Fruit fly (Drosophila melanogaster) whole organism, embryonic: ENCODE results near the gene Sc2.

Source experiments
- Atf6 ChIP-seq: fragments of 200-800 bp; sonication (Bioruptor generic); IDR thresholded peaks from 2 replicates; pipeline ENCODE4 v1.3.6; 2022; ENCODE audit warnings: missing biosample characterization, missing genetic modification characterization
- BEAF-32 ChIP-seq: fragments of 200-800 bp; sonication (Bioruptor generic); optimal IDR thresholded peaks from 3 replicates; lab custom pipeline; 2017; ENCODE audit warnings: missing biosample characterization, missing genetic modification characterization, mild to moderate bottlenecking, moderate library complexity, missing genetic modification reagents
- CG10565 ChIP-seq: fragments of 200-800 bp; sonication (Bioruptor generic); optimal IDR thresholded peaks from 3 replicates; lab custom pipeline; 2016; ENCODE audit warnings: missing biosample characterization, mild to moderate bottlenecking, missing genetic modification characterization
- CG11093 ChIP-seq: fragments of 200-800 bp; sonication (Bioruptor generic); IDR thresholded peaks from 3 replicates; pipeline ENCODE4 v1.3.6; 2022; ENCODE audit warnings: missing biosample characterization, missing genetic modification characterization
- CG11247 ChIP-seq: fragments of 200-800 bp; sonication (Bioruptor generic); IDR thresholded peaks from 2 replicates; pipeline ENCODE4 v1.3.6; 2022; ENCODE audit warnings: missing biosample characterization, missing genetic modification characterization
- CG11398 ChIP-seq: fragments of 200-800 bp; sonication (Bioruptor generic); optimal IDR thresholded peaks from 2 replicates; lab custom pipeline; 2016; ENCODE audit warnings: missing biosample characterization, missing genetic modification characterization
- CG11504 ChIP-seq: fragments of 200-800 bp; sonication (Bioruptor generic); optimal IDR thresholded peaks from 3 replicates; lab custom pipeline; 2019; ENCODE audit warnings: missing biosample characterization, mild to moderate bottlenecking, missing genetic modification characterization, moderate library complexity
- CG12299 ChIP-seq: fragments of 200-800 bp; sonication (Bioruptor generic); optimal IDR thresholded peaks from 2 replicates; lab custom pipeline; 2018; ENCODE audit warnings: missing biosample characterization, mild to moderate bottlenecking, missing genetic modification characterization
- CG15514 ChIP-seq: fragments of 200-800 bp; sonication (Bioruptor generic); optimal IDR thresholded peaks from 3 replicates; lab custom pipeline; 2017; ENCODE audit warnings: missing biosample characterization, missing genetic modification characterization, mild to moderate bottlenecking, moderate library complexity, missing genetic modification reagents
- CG1603 ChIP-seq: fragments of 200-800 bp; sonication (Bioruptor generic); optimal IDR thresholded peaks from 2 replicates; lab custom pipeline; 2019; ENCODE audit warnings: missing biosample characterization, mild to moderate bottlenecking, missing genetic modification characterization, moderate library complexity
- CG16815 ChIP-seq: fragments of 200-800 bp; sonication (Bioruptor generic); optimal IDR thresholded peaks from 3 replicates; lab custom pipeline; 2017; ENCODE audit warnings: missing biosample characterization, mild to moderate bottlenecking, missing genetic modification characterization
- CG17385 ChIP-seq: fragments of 200-800 bp; sonication (Bioruptor generic); optimal IDR thresholded peaks from 3 replicates; lab custom pipeline; 2018; ENCODE audit warnings: missing biosample characterization, mild to moderate bottlenecking, missing genetic modification characterization
- CG18262 ChIP-seq: fragments of 200-800 bp; optimal IDR thresholded peaks from 3 replicates; lab custom pipeline; 2019; ENCODE audit warnings: missing biosample characterization, mild to moderate bottlenecking, missing genetic modification characterization, moderate library complexity
- CG2678 ChIP-seq: fragments of 200-800 bp; sonication (Bioruptor generic); optimal IDR thresholded peaks from 3 replicates; lab custom pipeline; 2019; ENCODE audit warnings: missing biosample characterization, mild to moderate bottlenecking, missing genetic modification characterization, moderate library complexity
- CG3065 ChIP-seq: fragments of 200-800 bp; sonication (Bioruptor generic); optimal IDR thresholded peaks from 2 replicates; lab custom pipeline; 2016; ENCODE audit warnings: missing biosample characterization, missing genetic modification characterization
- CG32532 ChIP-seq: fragments of 200-800 bp; sonication (Bioruptor generic); IDR thresholded peaks from 2 replicates; pipeline ENCODE4 v1.3.6; 2022; ENCODE audit warnings: missing biosample characterization, missing genetic modification characterization
- CG4707 ChIP-seq: fragments of 200-800 bp; sonication (Bioruptor generic); optimal IDR thresholded peaks from 2 replicates; lab custom pipeline; 2018; ENCODE audit warnings: missing biosample characterization, mild to moderate bottlenecking, missing genetic modification characterization, moderate library complexity
- CG4820 ChIP-seq: fragments of 200-800 bp; sonication (Bioruptor generic); optimal IDR thresholded peaks from 3 replicates; lab custom pipeline; 2016; ENCODE audit warnings: missing biosample characterization, missing genetic modification characterization
- CG6654 ChIP-seq: fragments of 200-800 bp; sonication (Bioruptor generic); optimal IDR thresholded peaks from 2 replicates; lab custom pipeline; 2017; ENCODE audit warnings: missing biosample characterization, mild to moderate bottlenecking, missing genetic modification characterization
- CG8944 ChIP-seq: fragments of 200-800 bp; sonication (Bioruptor generic); optimal IDR thresholded peaks from 3 replicates; lab custom pipeline; 2016; ENCODE audit warnings: missing biosample characterization, missing genetic modification characterization
- CG9609 ChIP-seq: fragments of 200-800 bp; sonication (Bioruptor generic); optimal IDR thresholded peaks from 3 replicates; lab custom pipeline; 2016; ENCODE audit warnings: missing biosample characterization, missing genetic modification characterization
- Chrac-16 ChIP-seq: fragments of 200-800 bp; sonication (Bioruptor generic); optimal IDR thresholded peaks from 3 replicates; lab custom pipeline; 2016; ENCODE audit warnings: missing biosample characterization, missing genetic modification characterization
- E2f1 ChIP-seq: fragments of 200-800 bp; sonication (Bioruptor generic); IDR thresholded peaks from 2 replicates; pipeline ENCODE4 v1.3.6; 2022; ENCODE audit warnings: missing biosample characterization, missing genetic modification characterization
- H2.0 ChIP-seq: fragments of 200-800 bp; sonication (Bioruptor generic); IDR thresholded peaks from 2 replicates; pipeline ENCODE4 v1.3.6; 2022; ENCODE audit warnings: missing biosample characterization, missing genetic modification characterization
- Hmx ChIP-seq: fragments of 200-800 bp; sonication (Bioruptor generic); optimal IDR thresholded peaks from 2 replicates; lab custom pipeline; 2016; ENCODE audit warnings: missing biosample characterization, missing genetic modification characterization
- Hr39 ChIP-seq: fragments of >200 bp; optimal IDR thresholded peaks from 2 replicates; lab custom pipeline; 2017
- Jarid2 ChIP-seq: fragments of 200-800 bp; sonication (Bioruptor generic); optimal IDR thresholded peaks from 3 replicates; lab custom pipeline; 2017; ENCODE audit warnings: mild to moderate bottlenecking, missing biosample characterization, missing genetic modification reagents, missing genetic modification characterization
- NC2α ChIP-seq: fragments of 200-800 bp; sonication (Bioruptor generic); optimal IDR thresholded peaks from 2 replicates; lab custom pipeline; 2016; ENCODE audit warnings: missing biosample characterization, missing genetic modification characterization
- Nf-YB ChIP-seq: fragments of 200-800 bp; sonication (Bioruptor generic); optimal IDR thresholded peaks from 3 replicates; lab custom pipeline; 2019; ENCODE audit warnings: missing biosample characterization, mild to moderate bottlenecking, missing genetic modification characterization, moderate library complexity
- Opbp ChIP-seq: fragments of 200-800 bp; sonication (Bioruptor generic); IDR thresholded peaks from 3 replicates; pipeline ENCODE4 v1.3.6; 2022; ENCODE audit warnings: missing biosample characterization, missing genetic modification characterization; ENCODE audit not compliant: partially characterized antibody
- Usf ChIP-seq: fragments of 200-800 bp; sonication (Bioruptor generic); optimal IDR thresholded peaks from 2 replicates; lab custom pipeline; 2017; ENCODE audit warnings: missing genotype, missing biosample characterization, missing genetic modification characterization
- ab ChIP-seq: fragments of 200-800 bp; sonication (Bioruptor generic); optimal IDR thresholded peaks from 2 replicates; lab custom pipeline; 2016; ENCODE audit warnings: missing biosample characterization, missing genetic modification characterization
- bowl ChIP-seq: fragments of 200-800 bp; sonication (Bioruptor generic); IDR thresholded peaks from 2 replicates; pipeline ENCODE4 v1.3.6; 2022; ENCODE audit warnings: missing biosample characterization, missing genetic modification characterization
- dati ChIP-seq: fragments of 200-800 bp; sonication (Bioruptor generic); IDR thresholded peaks from 2 replicates; pipeline ENCODE4 v1.3.6; 2022; ENCODE audit warnings: missing biosample characterization, missing genetic modification characterization
- ems ChIP-seq: fragments of 200-800 bp; sonication (Bioruptor generic); optimal IDR thresholded peaks from 3 replicates; lab custom pipeline; 2016; ENCODE audit warnings: missing biosample characterization, missing genetic modification characterization
- fd3F ChIP-seq: fragments of 200-800 bp; sonication (Bioruptor generic); optimal IDR thresholded peaks from 2 replicates; lab custom pipeline; 2018; ENCODE audit warnings: missing biosample characterization, mild to moderate bottlenecking, missing genetic modification characterization, moderate library complexity
- fu2 ChIP-seq: fragments of 200-800 bp; sonication (Bioruptor generic); optimal IDR thresholded peaks from 2 replicates; lab custom pipeline; 2016; ENCODE audit warnings: missing biosample characterization, missing genetic modification characterization
- gfzf ChIP-seq: fragments of 200-800 bp; sonication (Bioruptor generic); optimal IDR thresholded peaks from 2 replicates; lab custom pipeline; 2016; ENCODE audit warnings: missing biosample characterization, mild to moderate bottlenecking, missing genetic modification characterization, moderate library complexity
- grau ChIP-seq: fragments of 200-800 bp; optimal IDR thresholded peaks from 3 replicates; lab custom pipeline; 2019; ENCODE audit warnings: missing biosample characterization, mild to moderate bottlenecking, missing genetic modification characterization, moderate library complexity
- ind ChIP-seq: fragments of 200-800 bp; sonication (Bioruptor generic); optimal IDR thresholded peaks from 3 replicates; lab custom pipeline; 2016; ENCODE audit warnings: missing biosample characterization, missing genetic modification characterization
- klu ChIP-seq: fragments of 200-800 bp; sonication (Bioruptor generic); IDR thresholded peaks from 2 replicates; pipeline ENCODE4 v1.3.6; 2022; ENCODE audit warnings: missing biosample characterization, missing genetic modification characterization
- onecut ChIP-seq: fragments of 200-800 bp; sonication (Bioruptor generic); IDR thresholded peaks from 2 replicates; pipeline ENCODE4 v1.3.6; 2022; ENCODE audit warnings: missing biosample characterization, missing genetic modification characterization
- otp ChIP-seq: fragments of 200-800 bp; sonication (Bioruptor generic); IDR thresholded peaks from 3 replicates; pipeline ENCODE4, ENCODE4 v1.3.6; 2022; ENCODE audit warnings: missing biosample characterization, missing genetic modification characterization
- pfk ChIP-seq: fragments of 200-800 bp; sonication (Bioruptor generic); optimal IDR thresholded peaks from 2 replicates; lab custom pipeline; 2018; ENCODE audit warnings: missing biosample characterization, mild to moderate bottlenecking, missing genetic modification characterization, moderate library complexity
- prd ChIP-seq, 3 experiments: fragments of >200 bp in 2 of 3; fragments of 200-800 bp in 1 of 3; sonication (Bioruptor generic) in 1 of 3; optimal IDR thresholded peaks in 2 of 3; IDR thresholded peaks in 1 of 3; 2 replicates in 2 of 3; 3 replicates in 1 of 3; pipeline versions ENCODE4 v1.3.6 to Lab custom; 2017 to 2022; ENCODE audit warnings: missing biosample characterization in 1 of 3, missing genetic modification characterization in 1 of 3
- sim ChIP-seq: fragments of 200-800 bp; sonication (Bioruptor generic); IDR thresholded peaks from 2 replicates; pipeline ENCODE4 v1.3.6; 2022; ENCODE audit warnings: missing biosample characterization, missing genetic modification characterization
- slou ChIP-seq: fragments of 200-800 bp; sonication (Bioruptor generic); optimal IDR thresholded peaks from 3 replicates; lab custom pipeline; 2016; ENCODE audit warnings: missing biosample characterization, missing genetic modification characterization
- tap ChIP-seq: fragments of 200-800 bp; optimal IDR thresholded peaks from 3 replicates; lab custom pipeline; 2019; ENCODE audit warnings: missing biosample characterization, mild to moderate bottlenecking, missing genetic modification characterization, moderate library complexity
- tna ChIP-seq: fragments of 200-800 bp; sonication (Bioruptor generic); IDR thresholded peaks from 2 replicates; pipeline ENCODE4 v1.3.6; 2022; ENCODE audit warnings: missing biosample characterization, missing genetic modification characterization; ENCODE audit not compliant: partially characterized antibody
- tup ChIP-seq: fragments of 200-800 bp; sonication (Bioruptor generic); optimal IDR thresholded peaks from 2 replicates; lab custom pipeline; 2016; ENCODE audit warnings: missing biosample characterization, mild to moderate bottlenecking, missing genetic modification characterization, moderate library complexity

The Sc2 gene

DNA sequence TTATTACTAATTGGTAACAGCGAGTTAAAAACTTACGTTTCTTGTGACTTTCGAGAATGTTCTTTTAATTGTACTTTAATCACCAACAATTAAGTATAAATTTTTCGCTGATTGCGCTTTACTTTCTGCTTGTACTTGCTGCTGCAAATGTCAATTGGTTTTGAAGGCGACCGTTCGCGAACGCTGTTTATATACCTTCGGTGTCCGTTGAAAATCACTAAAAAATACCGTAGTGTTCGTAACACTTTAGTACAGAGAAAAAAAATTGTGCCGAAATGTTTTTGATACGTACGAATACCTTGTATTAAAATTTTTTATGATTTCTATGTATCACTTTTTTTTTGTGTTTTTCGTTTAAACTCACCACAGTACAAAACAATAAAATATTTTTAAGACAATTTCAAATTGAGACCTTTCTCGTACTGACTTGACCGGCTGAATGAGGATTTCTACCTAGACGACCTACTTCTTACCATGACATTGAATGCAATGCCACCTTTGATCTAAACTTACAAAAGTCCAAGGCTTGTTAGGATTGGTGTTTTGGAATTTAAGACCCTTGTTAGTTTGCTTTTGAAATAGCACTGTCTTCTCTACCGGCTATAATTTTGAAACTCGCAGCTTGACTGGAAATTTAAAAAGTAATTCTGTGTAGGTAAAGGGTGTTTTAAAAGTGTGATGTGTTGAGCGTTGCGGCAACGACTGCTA is 647 bp upstream of the Sc2 start, which contains the start of gene Ubi-p63E (continued):
- no peak for TF ChIP-seq Opbp (GFP tag; lab: Robert Waterston, UW)
- peak; percentile 37 for TF ChIP-seq CG6654 (GFP tag; lab: Kevin White, UChicago)
- TF ChIP-seq prd (optimal IDR thresholded peaks at IDR 0.05; lab: Kevin White, UChicago), result no peak
- no peak for TF ChIP-seq prd (GFP tag; IDR thresholded peaks at IDR 0.05; lab: Robert Waterston, UW)
- TF ChIP-seq fd3F, result peak; percentile 24
- TF ChIP-seq BEAF-32 (GFP tag; lab: Kevin White, UChicago), result no peak
- no peak for TF ChIP-seq CG32532 (GFP tag; lab: Robert Waterston, UW)
- TF ChIP-seq slou (GFP tag; lab: Kevin White, UChicago), result peak; percentile 15
- peak; percentile 34 for TF ChIP-seq pfk (GFP tag; lab: Kevin White, UChicago)
- TF ChIP-seq CG8944, result peak; percentile 52
- peak; percentile 57 for TF ChIP-seq CG16815 (GFP tag; lab: Kevin White, UChicago)
- peak; percentile 64 for TF ChIP-seq Jarid2
- TF ChIP-seq CG11247 (GFP tag; lab: Robert Waterston, UW), result no peak
- TF ChIP-seq CG1603, result peak; percentile 29
- peak; percentile 55 for TF ChIP-seq ems
- TF ChIP-seq CG3065 (GFP tag; lab: Kevin White, UChicago), result no peak
- TF ChIP-seq CG4820 (GFP tag; lab: Kevin White, UChicago), result peak; percentile 63
- TF ChIP-seq Hr39 (lab: Kevin White, UChicago), result no peak
- no peak for TF ChIP-seq dati (GFP tag; lab: Robert Waterston, UW)
- TF ChIP-seq Nf-YB (GFP tag; lab: Kevin White, UChicago), result peak; percentile 35
- peak; percentile 70 for TF ChIP-seq fu2 (GFP tag; lab: Kevin White, UChicago)
- TF ChIP-seq Hmx (GFP tag; lab: Kevin White, UChicago), result no peak
- TF ChIP-seq H2.0 (GFP tag; lab: Robert Waterston, UW), result no peak
- no peak for TF ChIP-seq otp (GFP tag; lab: Robert Waterston, UW)
- TF ChIP-seq Chrac-16 (GFP tag; lab: Kevin White, UChicago), result peak; percentile 52
- peak; percentile 42 for TF ChIP-seq onecut (GFP tag; lab: Robert Waterston, UW)
- peak; percentile 22 for TF ChIP-seq CG11398 (GFP tag; lab: Kevin White, UChicago)
- no peak for TF ChIP-seq E2f1
- TF ChIP-seq ind (GFP tag; lab: Kevin White, UChicago), result peak; percentile 73
- peak; percentile 16 for TF ChIP-seq tap
- TF ChIP-seq ab (GFP tag; lab: Kevin White, UChicago), result peak; percentile 13
- no peak for TF ChIP-seq tup (GFP tag; lab: Kevin White, UChicago)
- TF ChIP-seq CG2678 (tag; lab: Kevin White, UChicago), result peak; percentile 70
- no peak for TF ChIP-seq klu (GFP tag; lab: Robert Waterston, UW)
- TF ChIP-seq CG17385 (GFP tag; lab: Kevin White, UChicago), result peak; percentile 49
- TF ChIP-seq CG15514 (GFP tag; lab: Kevin White, UChicago), result peak; percentile 58
- peak; percentile 54 for TF ChIP-seq grau (tag; lab: Kevin White, UChicago)
- TF ChIP-seq CG4707, result peak; percentile 31
- TF ChIP-seq CG11504 (tag; lab: Kevin White, UChicago), result peak; percentile 57
- 0 out of 3 replicates have a peak, but pooled peaks have one; percentile 24 for TF ChIP-seq CG11093 (GFP tag; lab: Robert Waterston, UW)
- TF ChIP-seq CG18262 (tag; lab: Kevin White, UChicago), result peak; percentile 69
- no peak for TF ChIP-seq CG10565
- TF ChIP-seq gfzf (GFP tag; lab: Kevin White, UChicago), result peak; percentile 85
- peak; percentile 65 for TF ChIP-seq CG9609
- TF ChIP-seq sim, result no peak
- no peak for TF ChIP-seq tna (GFP tag; lab: Robert Waterston, UW)
- no peak for TF ChIP-seq Atf6
- peak; percentile 24 for TF ChIP-seq NC2α
- peak; percentile 58 for TF ChIP-seq Usf (GFP tag; lab: Kevin White, UChicago)
- peak; percentile 51 for TF ChIP-seq CG12299 (tag; lab: Kevin White, UChicago)
- TF ChIP-seq bowl, result no peak
